Fruit fly (Drosophila melanogaster) whole organism, embryonic: ENCODE results near the gene CG32599.

ENCODE experiments used
- Bteb2 ChIP-seq: fragments of 200-800 bp; sonication (Bioruptor generic); optimal IDR thresholded peaks from 2 replicates; lab custom pipeline; 2016; ENCODE audit warnings: missing biosample characterization, missing genetic modification characterization
- CG10979 ChIP-seq: fragments of 200-800 bp; sonication (Bioruptor generic); optimal IDR thresholded peaks from 2 replicates; lab custom pipeline; 2018; ENCODE audit warnings: missing biosample characterization, mild to moderate bottlenecking, missing genetic modification characterization, moderate library complexity
- CG11695 ChIP-seq: fragments of 200-800 bp; sonication (Bioruptor generic); IDR thresholded peaks from 3 replicates; pipeline ENCODE4 v1.3.6; 2022; ENCODE audit warnings: missing biosample characterization, missing genetic modification characterization
- CG12942 ChIP-seq: fragments of 200-800 bp; sonication (Bioruptor generic); optimal IDR thresholded peaks from 3 replicates; lab custom pipeline; 2016; ENCODE audit warnings: missing biosample characterization, missing genetic modification characterization
- CG14710 ChIP-seq: fragments of 200-800 bp; sonication (Bioruptor generic); optimal IDR thresholded peaks from 3 replicates; lab custom pipeline; 2019; ENCODE audit warnings: missing biosample characterization, mild to moderate bottlenecking, missing genetic modification characterization, moderate library complexity
- CG15601 ChIP-seq: fragments of 200-800 bp; sonication (Bioruptor generic); optimal IDR thresholded peaks from 3 replicates; lab custom pipeline; 2019; ENCODE audit warnings: missing biosample characterization, mild to moderate bottlenecking, missing genetic modification characterization, moderate library complexity
- CG1603 ChIP-seq: fragments of 200-800 bp; sonication (Bioruptor generic); optimal IDR thresholded peaks from 2 replicates; lab custom pipeline; 2019; ENCODE audit warnings: missing biosample characterization, mild to moderate bottlenecking, missing genetic modification characterization, moderate library complexity
- CG17612 ChIP-seq: fragments of 200-800 bp; sonication (Bioruptor generic); IDR thresholded peaks from 2 replicates; pipeline ENCODE4 v1.3.6; 2022; ENCODE audit warnings: missing biosample characterization, missing genetic modification characterization
- CG2202 ChIP-seq: fragments of 200-800 bp; sonication (Bioruptor generic); optimal IDR thresholded peaks from 2 replicates; lab custom pipeline; 2018; ENCODE audit warnings: missing biosample characterization, mild to moderate bottlenecking, missing genetic modification characterization
- CG34422 ChIP-seq: fragments of 200-800 bp; sonication (Bioruptor generic); IDR thresholded peaks from 3 replicates; pipeline ENCODE4 v1.3.6; 2022; ENCODE audit warnings: missing biosample characterization, missing genetic modification characterization
- CG42726 ChIP-seq: fragments of 200-800 bp; sonication (Bioruptor generic); IDR thresholded peaks from 2 replicates; pipeline ENCODE4 v1.3.6; 2022; ENCODE audit warnings: missing biosample characterization, missing genetic modification characterization; ENCODE audit not compliant: partially characterized antibody
- CG6254 ChIP-seq: fragments of 200-800 bp; sonication (Bioruptor generic); optimal IDR thresholded peaks from 3 replicates; lab custom pipeline; 2017; ENCODE audit warnings: mild to moderate bottlenecking, missing biosample characterization, missing genetic modification reagents, missing genetic modification characterization
- CG6272 ChIP-seq: fragments of 200-800 bp; sonication (Bioruptor generic); IDR thresholded peaks from 2 replicates; pipeline ENCODE4 v1.3.6; 2022; ENCODE audit warnings: missing biosample characterization, missing genetic modification characterization
- CG7357 ChIP-seq: fragments of 200-800 bp; sonication (Bioruptor generic); IDR thresholded peaks from 3 replicates; pipeline ENCODE4 v1.3.6; 2022; ENCODE audit warnings: missing biosample characterization, missing genetic modification characterization
- CG7745 ChIP-seq: fragments of 200-800 bp; sonication (Bioruptor generic); optimal IDR thresholded peaks from 2 replicates; lab custom pipeline; 2018; ENCODE audit warnings: missing biosample characterization, mild to moderate bottlenecking, missing genetic modification characterization, moderate library complexity
- CkIIα-i1 ChIP-seq: fragments of 200-800 bp; sonication (Bioruptor generic); IDR thresholded peaks from 2 replicates; pipeline ENCODE4 v1.3.6; 2022; ENCODE audit warnings: missing biosample characterization, missing genetic modification characterization
- CrebB ChIP-seq: fragments of 200-800 bp; sonication (Bioruptor generic); optimal IDR thresholded peaks from 3 replicates; lab custom pipeline; 2018; ENCODE audit warnings: missing biosample characterization, mild to moderate bottlenecking, missing genetic modification characterization
- Dek ChIP-seq: fragments of 200-800 bp; sonication (Bioruptor generic); optimal IDR thresholded peaks from 3 replicates; lab custom pipeline; 2019; ENCODE audit warnings: missing biosample characterization, mild to moderate bottlenecking, missing genetic modification characterization, moderate library complexity
- Dip2 ChIP-seq: fragments of 200-800 bp; sonication (Bioruptor generic); IDR thresholded peaks from 2 replicates; pipeline ENCODE4 v1.3.6; 2022; ENCODE audit warnings: missing biosample characterization, missing genetic modification characterization
- Drgx ChIP-seq: fragments of 200-800 bp; sonication (Bioruptor generic); IDR thresholded peaks from 2 replicates; pipeline ENCODE4 v1.3.6; 2022; ENCODE audit warnings: missing biosample characterization, missing genetic modification characterization
- Hand ChIP-seq: fragments of 200-800 bp; sonication (Bioruptor generic); optimal IDR thresholded peaks from 2 replicates; lab custom pipeline; 2017; ENCODE audit warnings: mild to moderate bottlenecking, missing biosample characterization, missing genetic modification reagents, missing genetic modification characterization
- HmgD ChIP-seq: fragments of 200-800 bp; sonication (Bioruptor generic); optimal IDR thresholded peaks from 3 replicates; lab custom pipeline; 2016; ENCODE audit warnings: missing biosample characterization, missing genetic modification characterization
- MTF-1 ChIP-seq: fragments of 200-800 bp; sonication (Bioruptor generic); optimal IDR thresholded peaks from 2 replicates; lab custom pipeline; 2018; ENCODE audit warnings: missing biosample characterization, mild to moderate bottlenecking, missing genetic modification characterization, borderline replicate concordance
- NK7.1 ChIP-seq: fragments of 200-800 bp; sonication (Bioruptor generic); optimal IDR thresholded peaks from 3 replicates; lab custom pipeline; 2016; ENCODE audit warnings: missing biosample characterization, missing genetic modification characterization
- Opbp ChIP-seq: fragments of 200-800 bp; sonication (Bioruptor generic); IDR thresholded peaks from 3 replicates; pipeline ENCODE4 v1.3.6; 2022; ENCODE audit warnings: missing biosample characterization, missing genetic modification characterization; ENCODE audit not compliant: partially characterized antibody
- Sin3A ChIP-seq: fragments of >200 bp; optimal IDR thresholded peaks from 2 replicates; lab custom pipeline; 2018
- Spps ChIP-seq: fragments of 200-800 bp; sonication (Bioruptor generic); optimal IDR thresholded peaks from 2 replicates; lab custom pipeline; 2018; ENCODE audit warnings: missing biosample characterization, mild to moderate bottlenecking, missing genetic modification characterization
- bowl ChIP-seq: fragments of 200-800 bp; sonication (Bioruptor generic); IDR thresholded peaks from 2 replicates; pipeline ENCODE4 v1.3.6; 2022; ENCODE audit warnings: missing biosample characterization, missing genetic modification characterization
- btn ChIP-seq: fragments of 200-800 bp; sonication (Bioruptor generic); optimal IDR thresholded peaks from 2 replicates; lab custom pipeline; 2016; ENCODE audit warnings: missing biosample characterization, missing genetic modification characterization
- chn ChIP-seq: fragments of 200-800 bp; sonication (Bioruptor generic); optimal IDR thresholded peaks from 2 replicates; lab custom pipeline; 2016; ENCODE audit warnings: missing biosample characterization, missing genetic modification characterization
- crp ChIP-seq, 2 experiments: fragments of 200-800 bp; sonication (Bioruptor generic); optimal IDR thresholded peaks; 2 replicates in 1 of 2; 3 replicates in 1 of 2; lab custom pipeline; 2017; ENCODE audit warnings: missing biosample characterization in 2 of 2, missing genetic modification characterization in 2 of 2, mild to moderate bottlenecking in 1 of 2, moderate library complexity in 1 of 2
- cwo ChIP-seq: fragments of 200-800 bp; sonication (Bioruptor generic); optimal IDR thresholded peaks from 3 replicates; lab custom pipeline; 2017; ENCODE audit warnings: missing biosample characterization, missing genetic modification characterization, mild to moderate bottlenecking, moderate library complexity, missing genetic modification reagents
- eve ChIP-seq, 2 experiments: fragments of >200 bp; optimal IDR thresholded peaks; 2 replicates each; lab custom pipeline; 2017; ENCODE audit warnings: missing biosample characterization in 2 of 2, missing genetic modification characterization in 2 of 2
- grau ChIP-seq: fragments of 200-800 bp; optimal IDR thresholded peaks from 3 replicates; lab custom pipeline; 2019; ENCODE audit warnings: missing biosample characterization, mild to moderate bottlenecking, missing genetic modification characterization, moderate library complexity
- jumu ChIP-seq: fragments of 200-800 bp; sonication (Bioruptor generic); optimal IDR thresholded peaks from 3 replicates; lab custom pipeline; 2016; ENCODE audit warnings: missing biosample characterization, missing genetic modification characterization
- lola ChIP-seq, 3 experiments: fragments of >200 bp in 2 of 3; fragments of 200-800 bp in 1 of 3; sonication (Bioruptor generic) in 1 of 3; optimal IDR thresholded peaks; 2 replicates each; lab custom pipeline; 2017 to 2019; ENCODE audit warnings: missing biosample characterization in 3 of 3, missing genetic modification characterization in 3 of 3, mild to moderate bottlenecking in 1 of 3, moderate library complexity in 1 of 3
- mld ChIP-seq: fragments of 200-800 bp; sonication (Bioruptor generic); IDR thresholded peaks from 3 replicates; pipeline ENCODE4 v1.3.6; 2022; ENCODE audit warnings: missing biosample characterization, missing genetic modification characterization; ENCODE audit not compliant: partially characterized antibody
- nau ChIP-seq: fragments of 200-800 bp; sonication (Bioruptor generic); optimal IDR thresholded peaks from 3 replicates; lab custom pipeline; 2017; ENCODE audit warnings: missing biosample characterization, mild to moderate bottlenecking, missing genetic modification characterization, missing genetic modification reagents
- nom ChIP-seq: fragments of 200-800 bp; sonication (Bioruptor generic); optimal IDR thresholded peaks from 2 replicates; lab custom pipeline; 2017; ENCODE audit warnings: missing biosample characterization, missing genetic modification characterization, mild to moderate bottlenecking, moderate library complexity, missing genetic modification reagents
- peb ChIP-seq: fragments of 200-800 bp; sonication (Bioruptor generic); IDR thresholded peaks from 2 replicates; pipeline ENCODE4 v1.3.6; 2022; ENCODE audit warnings: missing biosample characterization, missing genetic modification characterization
- ro ChIP-seq: fragments of 200-800 bp; sonication (Bioruptor generic); IDR thresholded peaks from 2 replicates; pipeline ENCODE4 v1.3.6; 2022; ENCODE audit warnings: missing biosample characterization, missing genetic modification characterization
- sim ChIP-seq: fragments of 200-800 bp; sonication (Bioruptor generic); IDR thresholded peaks from 2 replicates; pipeline ENCODE4 v1.3.6; 2022; ENCODE audit warnings: missing biosample characterization, missing genetic modification characterization
- tin ChIP-seq: fragments of 200-800 bp; sonication (Bioruptor generic); optimal IDR thresholded peaks from 3 replicates; lab custom pipeline; 2016; ENCODE audit warnings: missing biosample characterization, missing genetic modification characterization
- trh ChIP-seq: fragments of 200-800 bp; sonication (Bioruptor generic); optimal IDR thresholded peaks from 2 replicates; lab custom pipeline; 2016; ENCODE audit warnings: missing biosample characterization, missing genetic modification characterization
- tup ChIP-seq: fragments of 200-800 bp; sonication (Bioruptor generic); optimal IDR thresholded peaks from 2 replicates; lab custom pipeline; 2016; ENCODE audit warnings: missing biosample characterization, mild to moderate bottlenecking, missing genetic modification characterization, moderate library complexity
- unc-4 ChIP-seq: fragments of 200-800 bp; sonication (Bioruptor generic); IDR thresholded peaks from 2 replicates; pipeline ENCODE4 v1.3.6; 2022; ENCODE audit warnings: missing biosample characterization, missing genetic modification characterization; ENCODE audit not compliant: partially characterized antibody
- vvl ChIP-seq: fragments of 200-800 bp; sonication (Bioruptor generic); IDR thresholded peaks from 2 replicates; pipeline ENCODE4 v1.3.6; 2022; ENCODE audit warnings: missing biosample characterization, missing genetic modification characterization
- zen2 ChIP-seq: fragments of 200-800 bp; sonication (Bioruptor generic); IDR thresholded peaks from 3 replicates; pipeline ENCODE4 v1.3.6; 2022; ENCODE audit warnings: missing biosample characterization, missing genetic modification characterization; ENCODE audit not compliant: partially characterized antibody

Gene CG32599

dm6 chrX:14214505-14215449 lies 28.7 kb upstream of the CG32599 start (continued):
- TF ChIP-seq chn (no peak), jumu (no peak), CG10979 (tag; lab: Kevin White, UChicago) (peak; percentile 35), CG17612 (no peak), zen2 (no peak), sim (GFP tag; lab: Robert Waterston, UW) (no peak), CG14710 (no peak), Spps (no peak), tin (GFP tag; lab: Kevin White, UChicago) (peak; percentile 6), bowl (no peak), CG12942 (no peak), CrebB (tag; lab: Kevin White, UChicago) (no peak), CG2202 (tag; lab: Kevin White, UChicago) (no peak), grau (tag; lab: Kevin White, UChicago) (peak; percentile 75), cwo (GFP tag; lab: Kevin White, UChicago) (peak; percentile 45), trh (GFP tag; lab: Kevin White, UChicago) (no peak), MTF-1 (GFP tag; lab: Kevin White, UChicago) (no peak), unc-4 (GFP tag; lab: Robert Waterston, UW) (no peak), nau (GFP tag; lab: Kevin White, UChicago) (no peak), lola (GFP tag; optimal IDR thresholded peaks at IDR 0.05; lab: Kevin White, UChicago) (no peak), CG11695 (peak; percentile 66; the same call in 2 of the 3 replicates), CG1603 (tag; lab: Kevin White, UChicago) (no peak), Dek (tag; lab: Kevin White, UChicago) (peak; percentile 42), crp (GFP tag; optimal IDR thresholded peaks at IDR 0.05; lab: Kevin White, UChicago) (no peak), Hand (GFP tag; lab: Kevin White, UChicago) (peak; percentile 47), vvl (no peak), Opbp (GFP tag; lab: Robert Waterston, UW) (no peak), tup (GFP tag; lab: Kevin White, UChicago) (no peak), CkIIα-i1 (GFP tag; lab: Robert Waterston, UW) (no peak), Sin3A (lab: Kevin White, UChicago) (no peak), CG15601 (tag; lab: Kevin White, UChicago) (no peak), NK7.1 (no peak), eve (GFP tag; optimal IDR thresholded peaks at IDR 0.05; lab: Kevin White, UChicago) (no peak), Dip2 (GFP tag; lab: Robert Waterston, UW) (no peak), CG6254 (GFP tag; lab: Kevin White, UChicago) (peak; percentile 37), nom (GFP tag; lab: Kevin White, UChicago) (peak; percentile 55), CG7745 (tag; lab: Kevin White, UChicago) (no peak), btn (GFP tag; lab: Kevin White, UChicago) (no peak), HmgD (GFP tag; lab: Kevin White, UChicago) (no peak), Drgx (GFP tag; lab: Robert Waterston, UW) (peak; percentile 86), Bteb2 (GFP tag; lab: Kevin White, UChicago) (no peak), CG6272 (GFP tag; lab: Robert Waterston, UW) (no peak), peb (GFP tag; lab: Robert Waterston, UW) (no peak), CG42726 (GFP tag; lab: Robert Waterston, UW) (no peak), CG34422 (GFP tag; lab: Robert Waterston, UW) (peak; percentile 43; the same call in 1 of the 3 replicates), mld (GFP tag; lab: Robert Waterston, UW) (no peak), ro (no peak), CG7357 (GFP tag; lab: Robert Waterston, UW) (0 out of 3 replicates have a peak, but pooled peaks have one; percentile 18)
